Worm (Caenorhabditis elegans): ENCODE measurements around the gene T09A5.5.

DNA sequence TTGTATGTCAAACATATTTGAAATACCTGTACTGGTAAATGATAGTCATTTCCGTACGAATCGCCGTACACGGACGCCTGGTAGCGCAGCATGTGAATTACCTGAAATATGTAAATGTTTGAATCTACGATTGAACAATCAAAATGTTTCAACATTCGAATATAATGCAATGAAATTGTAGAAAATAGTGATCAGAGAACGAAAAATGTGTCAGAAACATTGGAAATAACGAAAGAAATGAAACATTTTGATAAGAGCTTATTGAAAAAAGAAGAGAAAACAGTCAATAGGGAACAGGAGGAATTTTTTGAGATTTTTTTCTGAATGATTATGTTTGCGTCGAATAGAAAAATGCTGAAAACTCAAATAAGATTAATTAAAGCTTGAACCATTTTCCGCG lies 16.5 kb upstream of the T09A5.5 start, which contains the start of gene ztf-17:
- no peak for TF ChIP-seq tbx-11 (GFP tag; IDR thresholded peaks at IDR 0.05)
- no peak for TF ChIP-seq pes-1 (GFP tag; IDR thresholded peaks at IDR 0.05)
- TF ChIP-seq sea-1 (GFP tag; conservative IDR thresholded peaks at IDR 0.05): no peak
- no peak for TF ChIP-seq flt-1 (GFP tag; IDR thresholded peaks at IDR 0.05)
- no peak for TF ChIP-seq ama-1 (optimal IDR thresholded peaks at IDR 0.05)
- TF ChIP-seq B0310.2 (tag; optimal IDR thresholded peaks at IDR 0.05): no peak
- TF ChIP-seq tra-4 (tag; optimal IDR thresholded peaks at IDR 0.05): no peak
- no peak for TF ChIP-seq hmbx-1 (tag; optimal IDR thresholded peaks at IDR 0.05)
- TF ChIP-seq ets-7 (tag; optimal IDR thresholded peaks at IDR 0.05): no peak
- no peak for TF ChIP-seq scrt-1 (GFP tag; IDR thresholded peaks at IDR 0.05)
- no peak for TF ChIP-seq ceh-13 (GFP tag; optimal IDR thresholded peaks at IDR 0.05)
- TF ChIP-seq F13C5.2 (tag; optimal IDR thresholded peaks at IDR 0.05): no peak
